Fruit fly (Drosophila melanogaster) whole organism, prepupa: ENCODE measurements around the gene G6P.

ENCODE experiments used
- Blimp-1 ChIP-seq: fragments of 200-800 bp; sonication (Bioruptor generic); optimal IDR thresholded peaks from 3 replicates; lab custom pipeline; 2017; ENCODE audit warnings: missing biosample characterization, missing genetic modification characterization, mild to moderate bottlenecking, moderate library complexity, missing genetic modification reagents
- CG10631 ChIP-seq: fragments of 200-800 bp; sonication (Bioruptor generic); optimal IDR thresholded peaks from 2 replicates; lab custom pipeline; 2016; ENCODE audit warnings: missing biosample characterization, missing genetic modification characterization
- CG10669 ChIP-seq: fragments of 200-800 bp; sonication (Bioruptor generic); optimal IDR thresholded peaks from 3 replicates; lab custom pipeline; 2018; ENCODE audit warnings: missing biosample characterization, mild to moderate bottlenecking, missing genetic modification characterization, moderate library complexity
- CG11762 ChIP-seq: fragments of 200-800 bp; sonication (Bioruptor generic); optimal IDR thresholded peaks from 3 replicates; lab custom pipeline; 2016; ENCODE audit warnings: missing biosample characterization, missing genetic modification characterization; ENCODE audit not compliant: insufficient read depth
- CG11902 ChIP-seq: fragments of 200-800 bp; sonication (Bioruptor generic); optimal IDR thresholded peaks from 3 replicates; lab custom pipeline; 2016; ENCODE audit warnings: missing biosample characterization, missing genetic modification characterization
- CG15336 ChIP-seq: fragments of 200-800 bp; sonication (Bioruptor generic); IDR thresholded peaks from 2 replicates; pipeline ENCODE4 v1.3.6; 2022; ENCODE audit warnings: missing biosample characterization, missing genetic modification characterization
- CG16779 ChIP-seq: fragments of 200-800 bp; sonication (Bioruptor generic); optimal IDR thresholded peaks from 3 replicates; lab custom pipeline; 2017; ENCODE audit warnings: missing biosample characterization, mild to moderate bottlenecking, missing genetic modification characterization
- CG3032 ChIP-seq: fragments of 200-800 bp; optimal IDR thresholded peaks from 2 replicates; lab custom pipeline; 2019; ENCODE audit warnings: missing biosample characterization, mild to moderate bottlenecking, missing genetic modification characterization, moderate library complexity
- CG31627 ChIP-seq: fragments of 200-800 bp; sonication (Bioruptor generic); optimal IDR thresholded peaks from 3 replicates; lab custom pipeline; 2016; ENCODE audit warnings: missing biosample characterization, missing genetic modification characterization
- CG34406 ChIP-seq: fragments of 200-800 bp; sonication (Bioruptor generic); optimal IDR thresholded peaks from 3 replicates; lab custom pipeline; 2016; ENCODE audit warnings: missing biosample characterization, missing genetic modification characterization
- CG3919 ChIP-seq: fragments of 200-800 bp; sonication (Bioruptor generic); optimal IDR thresholded peaks from 3 replicates; lab custom pipeline; 2016; ENCODE audit warnings: missing biosample characterization, missing genetic modification characterization
- CG6163 ChIP-seq: fragments of 200-800 bp; sonication (Bioruptor generic); IDR thresholded peaks from 3 replicates; pipeline ENCODE4 v1.3.6; 2022; ENCODE audit warnings: missing biosample characterization, missing genetic modification characterization
- CG6276 ChIP-seq: fragments of 200-800 bp; sonication (Bioruptor generic); optimal IDR thresholded peaks from 2 replicates; lab custom pipeline; 2017; ENCODE audit warnings: missing biosample characterization, mild to moderate bottlenecking, missing genetic modification characterization
- CG6792 ChIP-seq: fragments of 200-800 bp; sonication (Bioruptor generic); optimal IDR thresholded peaks from 3 replicates; lab custom pipeline; 2016; ENCODE audit warnings: missing biosample characterization, missing genetic modification characterization
- CG6808 ChIP-seq: fragments of 200-800 bp; sonication (Bioruptor generic); optimal IDR thresholded peaks from 3 replicates; lab custom pipeline; 2017; ENCODE audit warnings: missing biosample characterization, missing genetic modification characterization, mild to moderate bottlenecking, moderate library complexity, missing genetic modification reagents
- CG7368 ChIP-seq: fragments of 200-800 bp; sonication (Bioruptor generic); optimal IDR thresholded peaks from 3 replicates; lab custom pipeline; 2016; ENCODE audit warnings: missing biosample characterization, missing genetic modification characterization
- CG8319 ChIP-seq: fragments of 200-800 bp; sonication (Bioruptor generic); optimal IDR thresholded peaks from 3 replicates; lab custom pipeline; 2016; ENCODE audit warnings: missing biosample characterization, missing genetic modification characterization
- CG8632 ChIP-seq: fragments of 200-800 bp; sonication (Bioruptor generic); optimal IDR thresholded peaks from 3 replicates; lab custom pipeline; 2016; ENCODE audit warnings: missing biosample characterization, missing genetic modification characterization
- Eip78C ChIP-seq: fragments of 200-800 bp; sonication (Bioruptor generic); peaks from one replicate; lab custom pipeline; 2016; ENCODE audit warnings: missing biosample characterization, missing genetic modification characterization
- Ets21C ChIP-seq: fragments of 200-800 bp; sonication (Bioruptor generic); optimal IDR thresholded peaks from 3 replicates; lab custom pipeline; 2016; ENCODE audit warnings: missing biosample characterization, missing genetic modification characterization
- Ets96B ChIP-seq: fragments of 200-800 bp; optimal IDR thresholded peaks from 2 replicates; lab custom pipeline; 2019; ENCODE audit warnings: missing biosample characterization, mild to moderate bottlenecking, missing genetic modification characterization, moderate library complexity
- Gug ChIP-seq: fragments of 200-800 bp; sonication (Bioruptor generic); IDR thresholded peaks from 2 replicates; pipeline ENCODE4 v1.3.6; 2022; ENCODE audit warnings: missing biosample characterization, missing genetic modification characterization
- Hr38 ChIP-seq: sonication (Bioruptor generic); optimal IDR thresholded peaks from 2 replicates; lab custom pipeline; 2016; ENCODE audit warnings: missing biosample characterization, missing genetic modification characterization
- Hr39 ChIP-seq: fragments of 200-800 bp; sonication (Bioruptor generic); optimal IDR thresholded peaks from 2 replicates; lab custom pipeline; 2016; ENCODE audit warnings: missing biosample characterization, missing genetic modification characterization
- Hr4 ChIP-seq: fragments of 200-800 bp; sonication (Bioruptor generic); optimal IDR thresholded peaks from 3 replicates; lab custom pipeline; 2016; ENCODE audit warnings: missing biosample characterization, missing genetic modification characterization
- Lpt ChIP-seq: fragments of 200-800 bp; sonication (Bioruptor generic); optimal IDR thresholded peaks from 3 replicates; lab custom pipeline; 2016; ENCODE audit warnings: missing biosample characterization, missing genetic modification characterization
- Met ChIP-seq: fragments of 200-800 bp; sonication (Bioruptor generic); optimal IDR thresholded peaks from 3 replicates; lab custom pipeline; 2016; ENCODE audit warnings: missing biosample characterization, missing genetic modification characterization
- Smox ChIP-seq: fragments of 200-800 bp; sonication (Bioruptor generic); optimal IDR thresholded peaks from 3 replicates; lab custom pipeline; 2016; ENCODE audit warnings: missing biosample characterization, missing genetic modification characterization
- Sox102F ChIP-seq: fragments of 200-800 bp; sonication (Bioruptor generic); optimal IDR thresholded peaks from 2 replicates; lab custom pipeline; 2016; ENCODE audit warnings: missing biosample characterization, mild to moderate bottlenecking, missing genetic modification characterization
- Sox14 ChIP-seq: fragments of 200-800 bp; sonication (Bioruptor generic); optimal IDR thresholded peaks from 3 replicates; lab custom pipeline; 2016; ENCODE audit warnings: missing biosample characterization, missing genetic modification characterization
- Sox15 ChIP-seq: fragments of 200-800 bp; sonication (Bioruptor generic); optimal IDR thresholded peaks from 3 replicates; lab custom pipeline; 2016; ENCODE audit warnings: missing biosample characterization, missing genetic modification characterization
- achi ChIP-seq: fragments of 200-800 bp; sonication (Bioruptor generic); optimal IDR thresholded peaks from 3 replicates; lab custom pipeline; 2016; ENCODE audit warnings: missing biosample characterization, missing genetic modification characterization
- acj6 ChIP-seq: fragments of 200-800 bp; sonication (Bioruptor generic); optimal IDR thresholded peaks from 3 replicates; lab custom pipeline; 2016; ENCODE audit warnings: missing biosample characterization, missing genetic modification characterization
- dac ChIP-seq: fragments of 200-800 bp; sonication (Bioruptor generic); optimal IDR thresholded peaks from 2 replicates; lab custom pipeline; 2017; ENCODE audit warnings: missing biosample characterization, mild to moderate bottlenecking, missing genetic modification characterization
- dsx ChIP-seq: fragments of 200-800 bp; optimal IDR thresholded peaks from 3 replicates; lab custom pipeline; 2019; ENCODE audit warnings: missing biosample characterization, mild to moderate bottlenecking, missing genetic modification characterization, moderate library complexity; ENCODE audit not compliant: poor library complexity, severe bottlenecking
- eg ChIP-seq: fragments of 200-800 bp; sonication (Bioruptor generic); IDR thresholded peaks from 3 replicates; pipeline ENCODE4 v1.3.6; 2022; ENCODE audit warnings: missing biosample characterization, missing genetic modification characterization
- esn ChIP-seq: fragments of 200-800 bp; sonication (Bioruptor generic); optimal IDR thresholded peaks from 2 replicates; lab custom pipeline; 2016; ENCODE audit warnings: missing biosample characterization, mild to moderate bottlenecking, missing genetic modification characterization, moderate library complexity
- fd59A ChIP-seq: fragments of 200-800 bp; sonication (Bioruptor generic); optimal IDR thresholded peaks from 2 replicates; lab custom pipeline; 2017; ENCODE audit warnings: missing biosample characterization, mild to moderate bottlenecking, missing genetic modification characterization, missing genetic modification reagents
- fd85E ChIP-seq: fragments of 200-800 bp; sonication (Bioruptor generic); optimal IDR thresholded peaks from 3 replicates; lab custom pipeline; 2016; ENCODE audit warnings: missing biosample characterization, missing genetic modification characterization
- fkh ChIP-seq: fragments of 200-800 bp; sonication (Bioruptor generic); optimal IDR thresholded peaks from 3 replicates; lab custom pipeline; 2017; ENCODE audit warnings: missing biosample characterization, mild to moderate bottlenecking, missing genetic modification characterization, moderate library complexity
- lz ChIP-seq: fragments of 200-800 bp; sonication (Bioruptor generic); optimal IDR thresholded peaks from 3 replicates; lab custom pipeline; 2016; ENCODE audit warnings: missing biosample characterization, missing genetic modification characterization
- pdm3 ChIP-seq: fragments of 200-800 bp; sonication (Bioruptor generic); optimal IDR thresholded peaks from 3 replicates; lab custom pipeline; 2016; ENCODE audit warnings: missing biosample characterization, missing genetic modification characterization
- spab ChIP-seq: fragments of 200-800 bp; sonication (Bioruptor generic); optimal IDR thresholded peaks from 2 replicates; lab custom pipeline; 2017; ENCODE audit warnings: missing biosample characterization, mild to moderate bottlenecking, missing genetic modification characterization, missing genetic modification reagents
- ss ChIP-seq, 2 experiments: fragments of 200-800 bp; sonication (Bioruptor generic); optimal IDR thresholded peaks; 2 replicates in 1 of 2; 3 replicates in 1 of 2; lab custom pipeline; 2017 to 2018; ENCODE audit warnings: mild to moderate bottlenecking in 2 of 2, missing biosample characterization in 2 of 2, missing genetic modification characterization in 2 of 2, moderate library complexity in 1 of 2
- svp ChIP-seq: fragments of 200-800 bp; sonication (Bioruptor generic); peaks from one replicate; lab custom pipeline; 2016; ENCODE audit warnings: missing biosample characterization, missing genetic modification characterization
- vri ChIP-seq: fragments of 200-800 bp; sonication (Bioruptor generic); optimal IDR thresholded peaks from 3 replicates; lab custom pipeline; 2016; ENCODE audit warnings: missing biosample characterization, mild to moderate bottlenecking, missing genetic modification characterization

G6P gene

dm6 chr2L:2856960-2857584 lies 41.5 kb upstream of the G6P start, which contains the start of gene CG2991 (continued):
- TF ChIP-seq Sox15 (GFP tag; lab: Kevin White, UChicago) (no peak), dac (GFP tag; lab: Kevin White, UChicago) (no peak), Hr38 (GFP tag; lab: Kevin White, UChicago) (no peak), vri (GFP tag; lab: Kevin White, UChicago) (peak; percentile 78), dsx (peak; percentile 75), Eip78C (GFP tag; lab: Kevin White, UChicago) (peak; percentile 73), eg (GFP tag; lab: Robert Waterston, UW) (no peak), CG3919 (GFP tag; lab: Kevin White, UChicago) (peak; percentile 2), ss (GFP tag; optimal IDR thresholded peaks at IDR 0.05; lab: Kevin White, UChicago) (peak in 1 of 2 experiments; percentile 24), Smox (GFP tag; lab: Kevin White, UChicago) (peak; percentile 0)

dm6 chr2L:2855773-2856615 lies 40.4 kb upstream of the G6P start, which contains the start of the genes CG3104 and RpS21:
TSS of gene CG3104 (minus strand) at chr2L:2855778.
TSS of gene RpS21 (plus strand) at chr2L:2856070.
- TF ChIP-seq CG16779 (tag; lab: Kevin White, UChicago) (peak; percentile 48), lz (GFP tag; lab: Kevin White, UChicago) (peak; percentile 78), CG6792 (GFP tag; lab: Kevin White, UChicago) (peak; percentile 62), Lpt (GFP tag; lab: Kevin White, UChicago) (peak; percentile 46), pdm3 (GFP tag; lab: Kevin White, UChicago) (peak; percentile 70), svp (peak; percentile 70), eg (GFP tag; lab: Robert Waterston, UW) (peak; percentile 83), spab (peak; percentile 38), fd59A (GFP tag; lab: Kevin White, UChicago) (peak; percentile 50), Ets21C (GFP tag; lab: Kevin White, UChicago) (peak; percentile 11), dsx (peak; percentile 37), Smox (GFP tag; lab: Kevin White, UChicago) (peak; percentile 65), CG15336 (GFP tag; lab: Robert Waterston, UW) (no peak), CG31627 (peak; percentile 85), Hr4 (GFP tag; lab: Kevin White, UChicago) (peak; percentile 23), Hr38 (GFP tag; lab: Kevin White, UChicago) (no peak), CG11902 (GFP tag; lab: Kevin White, UChicago) (peak; percentile 53), Gug (0 out of 2 replicates have a peak, but pooled peaks have one; percentile 15), CG3919 (GFP tag; lab: Kevin White, UChicago) (peak; percentile 81), fkh (peak; percentile 73), Hr39 (GFP tag; lab: Kevin White, UChicago) (peak; percentile 86), CG6808 (GFP tag; lab: Kevin White, UChicago) (peak; percentile 56), CG6276 (peak; percentile 4), CG10669 (GFP tag; lab: Kevin White, UChicago) (peak; percentile 58), CG11762 (peak; percentile 45), CG8319 (GFP tag; lab: Kevin White, UChicago) (peak; percentile 51), CG34406 (GFP tag; lab: Kevin White, UChicago) (peak; percentile 56), Met (GFP tag; lab: Kevin White, UChicago) (peak; percentile 71), CG8632 (GFP tag; lab: Kevin White, UChicago) (peak; percentile 52), achi (GFP tag; lab: Kevin White, UChicago) (peak; percentile 99), CG7368 (GFP tag; lab: Kevin White, UChicago) (peak; percentile 64), CG10631 (GFP tag; lab: Kevin White, UChicago) (peak; percentile 54), CG6163 (GFP tag; lab: Robert Waterston, UW) (peak; percentile 89), esn (peak; percentile 76), Ets96B (tag; lab: Kevin White, UChicago) (peak; percentile 47), CG3032 (peak; percentile 70), Sox14 (peak; percentile 60), acj6 (GFP tag; lab: Kevin White, UChicago) (peak; percentile 59), Sox102F (peak; percentile 62), Eip78C (GFP tag; lab: Kevin White, UChicago) (peak; percentile 89), fd85E (GFP tag; lab: Kevin White, UChicago) (no peak), Blimp-1 (GFP tag; lab: Kevin White, UChicago) (peak; percentile 55)
